Fruit fly (Drosophila melanogaster): ENCODE results near the gene CG32641.

DNA sequence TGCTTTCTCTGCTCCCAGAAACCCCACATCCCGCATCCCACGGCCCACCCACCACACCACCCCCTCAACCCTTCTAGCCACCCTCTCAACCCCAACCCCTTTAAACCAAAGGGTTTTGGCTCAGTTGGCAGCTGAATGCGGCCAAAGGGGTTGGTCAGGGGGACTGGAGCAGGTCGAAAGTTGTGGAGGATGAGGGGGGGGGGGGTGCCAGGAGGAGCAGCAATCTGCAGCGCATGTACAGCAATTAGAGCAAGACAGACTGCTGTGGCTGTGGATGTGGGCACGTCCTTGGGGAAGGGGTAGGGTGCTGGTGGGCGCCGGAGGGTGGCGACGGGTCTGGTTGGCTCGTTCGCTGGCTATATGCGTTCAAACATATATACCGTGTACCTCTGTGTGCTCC, 24.3 kb downstream of the CG32641 start:
- TF ChIP-seq Antp (GFP tag; optimal IDR thresholded peaks at IDR 0.05), result no peak
- no peak for TF ChIP-seq slbo (GFP tag; IDR thresholded peaks at IDR 0.05)
- no peak for TF ChIP-seq Adf1 (GFP tag; IDR thresholded peaks at IDR 0.05)
- no peak for TF ChIP-seq tap (tag; optimal IDR thresholded peaks at IDR 0.05)
- no peak for TF ChIP-seq CG2202 (tag; optimal IDR thresholded peaks at IDR 0.05)
- no peak for TF ChIP-seq nmo (GFP tag; optimal IDR thresholded peaks at IDR 0.05)
- TF ChIP-seq maf-S (GFP tag; optimal IDR thresholded peaks at IDR 0.05), result no peak
- no peak for TF ChIP-seq E2f2 (GFP tag; IDR thresholded peaks at IDR 0.05)
- no peak for TF ChIP-seq knrl (GFP tag; IDR thresholded peaks at IDR 0.05; ENCODE audit: partially characterized antibody)

Measured in whole organism, embryonic.